Fruit fly (Drosophila melanogaster): ENCODE data around the gene CG8833.

DNA sequence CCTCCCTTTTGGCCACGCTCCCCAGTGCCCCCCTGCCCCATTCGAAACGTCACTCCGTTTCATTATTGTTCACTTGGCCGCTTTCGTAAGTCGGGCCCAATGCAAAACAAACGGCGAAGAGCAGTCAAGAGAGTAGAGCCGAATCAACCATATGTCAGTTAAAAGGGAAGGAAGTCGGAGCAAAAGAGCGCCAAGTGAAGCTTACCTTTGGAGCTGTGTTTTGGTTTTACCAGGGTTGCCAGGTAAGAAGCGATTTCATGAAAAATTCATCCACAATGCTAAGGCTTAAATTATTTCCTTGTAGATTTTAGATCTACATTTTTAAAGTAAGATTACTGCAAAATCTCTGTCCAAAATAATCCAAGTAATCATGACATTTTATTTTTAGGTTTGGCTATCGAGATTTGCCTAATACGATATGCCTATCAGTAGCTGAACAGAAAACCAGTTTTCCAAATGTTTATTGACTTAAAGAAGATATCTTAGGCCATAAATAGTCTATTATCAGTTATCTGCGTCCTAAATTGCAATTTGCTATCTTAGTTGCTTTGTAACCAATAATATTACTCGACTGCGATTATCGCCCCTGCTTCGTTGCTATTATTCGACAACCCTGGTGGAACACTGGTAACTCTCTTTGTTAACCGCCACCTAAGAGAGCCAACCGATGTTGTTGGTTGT lies 9.8 kb upstream of the CG8833 start:
- TF ChIP-seq psq (optimal IDR thresholded peaks at IDR 0.05) (no peak), Sin3A (optimal IDR thresholded peaks at IDR 0.05) (no peak), Myc (optimal IDR thresholded peaks at IDR 0.05) (no peak), insv (optimal IDR thresholded peaks at IDR 0.05) (no peak), h (optimal IDR thresholded peaks at IDR 0.05) (no peak)
